Fruit fly (Drosophila melanogaster) whole organism, wandering third instar larva: ENCODE data around the gene AP-1-2beta.
A peak's percentile ranks its signal among the peaks of the same experiment; 100 is the strongest.

Experiments used
- Abd-B ChIP-seq: fragments of >200 bp; optimal IDR thresholded peaks from 2 replicates; lab custom pipeline; 2017; ENCODE audit warnings: missing biosample characterization, missing genetic modification characterization
- CG32264 ChIP-seq: fragments of 200-800 bp; sonication (Bioruptor generic); optimal IDR thresholded peaks from 2 replicates; lab custom pipeline; 2016; ENCODE audit warnings: missing biosample characterization, missing genetic modification characterization
- CG9705 ChIP-seq: fragments of 200-800 bp; sonication (Bioruptor generic); optimal IDR thresholded peaks from 2 replicates; lab custom pipeline; 2018; ENCODE audit warnings: missing biosample characterization, mild to moderate bottlenecking, missing genetic modification characterization
- CrebA ChIP-seq: fragments of 200-800 bp; sonication (Bioruptor generic); optimal IDR thresholded peaks from 2 replicates; lab custom pipeline; 2016; ENCODE audit warnings: missing biosample characterization, mild to moderate bottlenecking, missing genetic modification characterization, borderline replicate concordance
- Dif ChIP-seq: fragments of 200-275, 200-300 bp; sonication (Bioruptor generic); optimal IDR thresholded peaks from 2 replicates; lab custom pipeline; 2018; ENCODE audit warnings: missing biosample characterization, missing genetic modification characterization; ENCODE audit not compliant: partially characterized antibody
- GATAd ChIP-seq: sonication (Bioruptor generic); optimal IDR thresholded peaks from 2 replicates; lab custom pipeline; 2016; ENCODE audit warnings: missing biosample characterization, missing genetic modification characterization
- HLH106 ChIP-seq: fragments of 200-800 bp; optimal IDR thresholded peaks from 3 replicates; lab custom pipeline; 2019; ENCODE audit warnings: missing biosample characterization, mild to moderate bottlenecking, missing genetic modification characterization, moderate library complexity
- Hnf4 ChIP-seq: fragments of 200-800 bp; sonication (Bioruptor generic); optimal IDR thresholded peaks from 2 replicates; lab custom pipeline; 2016; ENCODE audit warnings: missing biosample characterization, mild to moderate bottlenecking, missing genetic modification characterization
- Hr83 ChIP-seq: fragments of 200-300 bp; sonication (Bioruptor generic); optimal IDR thresholded peaks from 2 replicates; lab custom pipeline; 2016; ENCODE audit warnings: missing biosample characterization, mild to moderate bottlenecking, missing genetic modification characterization, moderate library complexity; ENCODE audit not compliant: poor library complexity, severe bottlenecking
- Jra ChIP-seq: sonication (Bioruptor generic); optimal IDR thresholded peaks from 2 replicates; lab custom pipeline; 2016; ENCODE audit warnings: missing biosample characterization, missing genetic modification characterization
- Mio ChIP-seq: sonication (Bioruptor generic); optimal IDR thresholded peaks from 2 replicates; lab custom pipeline; 2016; ENCODE audit warnings: missing biosample characterization, missing genetic modification characterization
- Myc ChIP-seq: fragments of >200 bp; optimal IDR thresholded peaks from 2 replicates; lab custom pipeline; 2017
- N ChIP-seq: fragments of >200 bp; optimal IDR thresholded peaks from 2 replicates; lab custom pipeline; 2018; ENCODE audit warnings: missing biosample characterization, missing external identifiers, missing genetic modification characterization
- OdsH ChIP-seq: fragments of 200-800 bp; sonication (Bioruptor generic); optimal IDR thresholded peaks from 2 replicates; lab custom pipeline; 2016; ENCODE audit warnings: missing biosample characterization, mild to moderate bottlenecking, missing genetic modification characterization
- Rel ChIP-seq, 2 experiments: fragments of 200-800 bp; sonication (Bioruptor generic) in 1 of 2; optimal IDR thresholded peaks; 2 replicates in 1 of 2; 3 replicates in 1 of 2; lab custom pipeline; 2016 to 2019; ENCODE audit warnings: mild to moderate bottlenecking in 2 of 2, missing biosample characterization in 2 of 2, missing genetic modification characterization in 2 of 2, moderate library complexity in 1 of 2
- Sp1 ChIP-seq: fragments of 200-800 bp; sonication (Bioruptor generic); optimal IDR thresholded peaks from 3 replicates; lab custom pipeline; 2019; ENCODE audit warnings: missing biosample characterization, mild to moderate bottlenecking, missing genetic modification characterization, moderate library complexity
- Vsx2 ChIP-seq: fragments of 200-300, 225-300 bp; sonication (Bioruptor generic); optimal IDR thresholded peaks from 2 replicates; lab custom pipeline; 2018; ENCODE audit warnings: missing biosample characterization, missing genetic modification characterization; ENCODE audit not compliant: partially characterized antibody
- br ChIP-seq: fragments of 200-800 bp; sonication (Bioruptor generic); optimal IDR thresholded peaks from 2 replicates; lab custom pipeline; 2016; ENCODE audit warnings: missing biosample characterization, missing genetic modification characterization
- brk ChIP-seq: fragments of 200-800 bp; sonication (Bioruptor generic); optimal IDR thresholded peaks from 2 replicates; lab custom pipeline; 2016; ENCODE audit warnings: missing biosample characterization, mild to moderate bottlenecking, missing genetic modification characterization
- dl ChIP-seq, 2 experiments: fragments of 175-275, 200-275 bp in 1 of 2; fragments of 200-275 bp in 1 of 2; sonication (Bioruptor generic); optimal IDR thresholded peaks; lab custom pipeline; 2018; ENCODE audit warnings: mild to moderate bottlenecking in 2 of 2, missing biosample characterization in 2 of 2, missing genetic modification characterization in 2 of 2, moderate library complexity in 2 of 2; ENCODE audit not compliant: partially characterized antibody in 2 of 2, insufficient read depth in 1 of 2
- dmrt93B ChIP-seq: fragments of 200-800 bp; sonication (Bioruptor generic); optimal IDR thresholded peaks from 2 replicates; lab custom pipeline; 2018; ENCODE audit warnings: missing biosample characterization, mild to moderate bottlenecking, missing genetic modification characterization
- dsf ChIP-seq: sonication (Bioruptor generic); optimal IDR thresholded peaks from 2 replicates; lab custom pipeline; 2016; ENCODE audit warnings: missing biosample characterization, missing genetic modification characterization, borderline replicate concordance
- ey ChIP-seq: fragments of 200-800 bp; sonication (Bioruptor generic); optimal IDR thresholded peaks from 2 replicates; lab custom pipeline; 2016; ENCODE audit warnings: missing biosample characterization, missing genetic modification characterization
- foxo ChIP-seq, 2 experiments: fragments of 200-800 bp; sonication (Bioruptor generic); optimal IDR thresholded peaks; 2 replicates in 1 of 2; 3 replicates in 1 of 2; lab custom pipeline; 2016 to 2017; ENCODE audit warnings: missing biosample characterization in 2 of 2, missing genetic modification characterization in 2 of 2
- fru ChIP-seq: fragments of 200-800 bp; sonication (Bioruptor generic); optimal IDR thresholded peaks from 3 replicates; lab custom pipeline; 2016; ENCODE audit warnings: missing biosample characterization, mild to moderate bottlenecking, missing genetic modification characterization
- h ChIP-seq: fragments of 200-800 bp; sonication (Bioruptor generic); optimal IDR thresholded peaks from 3 replicates; lab custom pipeline; 2016; ENCODE audit warnings: missing biosample characterization, mild to moderate bottlenecking, missing genetic modification characterization
- jim ChIP-seq: fragments of 175-275, 200-325 bp; sonication (Bioruptor generic); optimal IDR thresholded peaks from 2 replicates; lab custom pipeline; 2016; ENCODE audit warnings: missing biosample characterization, mild to moderate bottlenecking, missing genetic modification characterization
- lola ChIP-seq: fragments of >200 bp; optimal IDR thresholded peaks from 2 replicates; lab custom pipeline; 2017; ENCODE audit warnings: missing biosample characterization, missing genetic modification characterization
- pan ChIP-seq: fragments of >200 bp; optimal IDR thresholded peaks from 2 replicates; lab custom pipeline; 2017
- psq ChIP-seq: fragments of 200-800 bp; sonication (Bioruptor generic); optimal IDR thresholded peaks from 3 replicates; lab custom pipeline; 2017; ENCODE audit warnings: missing biosample characterization, mild to moderate bottlenecking, missing genetic modification characterization, moderate library complexity
- rgr ChIP-seq: fragments of 200-800 bp; sonication (Bioruptor generic); optimal IDR thresholded peaks from 3 replicates; lab custom pipeline; 2016; ENCODE audit warnings: missing biosample characterization, mild to moderate bottlenecking, missing genetic modification characterization
- sage ChIP-seq: fragments of 200-800 bp; sonication (Bioruptor generic); optimal IDR thresholded peaks from 2 replicates; lab custom pipeline; 2016; ENCODE audit warnings: missing biosample characterization, mild to moderate bottlenecking, missing genetic modification characterization
- sv ChIP-seq: fragments of 200-800 bp; sonication (Bioruptor generic); optimal IDR thresholded peaks from 3 replicates; lab custom pipeline; 2016; ENCODE audit warnings: missing biosample characterization, missing genetic modification characterization
- tai ChIP-seq: sonication (Bioruptor generic); optimal IDR thresholded peaks from 2 replicates; lab custom pipeline; 2016; ENCODE audit warnings: missing biosample characterization, missing genetic modification characterization
- usp ChIP-seq: fragments of >200 bp; optimal IDR thresholded peaks from 2 replicates; lab custom pipeline; 2017; ENCODE audit warnings: missing biosample characterization, missing genetic modification characterization
- woc ChIP-seq: sonication (Bioruptor generic); optimal IDR thresholded peaks from 2 replicates; lab custom pipeline; 2016; ENCODE audit warnings: missing biosample characterization, mild to moderate bottlenecking, missing genetic modification characterization

The AP-1-2beta gene

DNA sequence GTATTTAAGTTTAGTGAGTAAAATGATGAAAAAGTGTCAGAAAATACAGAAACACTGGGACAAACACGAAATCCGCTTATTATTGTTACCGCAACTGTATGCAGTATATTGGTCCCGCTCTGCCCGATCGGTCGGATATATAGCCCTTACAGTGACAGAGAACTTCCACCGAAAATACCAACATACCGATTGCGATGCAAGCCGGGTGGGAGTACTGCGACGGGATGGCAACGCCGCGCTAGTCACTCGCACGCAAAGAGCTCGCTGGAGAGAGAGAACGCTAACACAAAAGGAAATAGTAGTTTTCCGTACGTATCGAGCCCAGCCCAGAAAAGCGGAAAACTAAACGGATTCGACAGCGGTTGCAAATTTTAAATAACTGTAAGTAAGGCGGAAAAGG is 34.0 kb upstream of the AP-1-2beta start, which contains the start of gene Cdc42:
TSS of gene Cdc42 (plus strand) at position 247 of the 400 bp plus-strand sequence.
- peak; percentile 12 for TF ChIP-seq Hr83
- no peak for TF ChIP-seq foxo (GFP tag; optimal IDR thresholded peaks at IDR 0.05; lab: Kevin White, UChicago)
- no peak for TF ChIP-seq dsf
- TF ChIP-seq Vsx2 (GFP tag; lab: Kevin White, UChicago): no peak
- no peak for TF ChIP-seq Hnf4
- TF ChIP-seq brk (GFP tag; lab: Kevin White, UChicago): no peak
- no peak for TF ChIP-seq Sp1 (GFP tag; lab: Kevin White, UChicago)
- no peak for TF ChIP-seq OdsH (GFP tag; lab: Kevin White, UChicago)
- no peak for TF ChIP-seq woc (GFP tag; lab: Kevin White, UChicago)

DNA sequence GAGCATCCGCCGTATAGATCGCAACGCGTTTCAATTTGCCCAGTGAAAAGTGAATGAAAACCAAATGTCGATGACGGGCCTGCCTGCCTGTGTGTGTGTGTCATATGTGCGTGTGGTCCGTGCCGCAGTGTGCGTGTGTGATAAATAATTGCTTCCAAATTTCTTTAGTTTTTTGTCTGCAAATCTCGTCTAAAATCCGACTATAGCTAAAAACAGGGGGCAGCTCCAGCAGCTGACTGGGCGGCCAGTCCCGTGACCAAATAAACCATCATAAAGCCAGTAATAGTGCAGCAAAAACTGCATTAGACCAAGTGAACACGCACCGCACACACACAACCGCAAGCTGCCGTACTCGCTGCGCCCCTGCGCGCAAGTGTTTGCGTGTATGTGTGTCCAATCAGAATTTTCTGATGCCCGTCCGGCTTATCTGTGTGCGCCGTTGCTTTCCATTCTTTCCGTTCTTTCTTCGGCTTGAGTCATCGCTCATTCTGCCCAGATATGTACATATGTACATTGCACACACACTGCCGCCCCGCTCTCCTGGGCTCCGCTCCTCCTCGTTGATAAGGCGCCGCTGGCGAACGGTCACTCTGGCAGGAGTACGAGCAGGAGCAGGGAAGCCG is 33.4 kb upstream of the AP-1-2beta start:
- peak; percentile 44 for TF ChIP-seq psq (GFP tag; lab: Kevin White, UChicago)
- TF ChIP-seq HLH106 (tag; lab: Kevin White, UChicago): peak; percentile 20
- peak in 1 of 2 experiments; percentile 7 for TF ChIP-seq foxo (GFP tag; optimal IDR thresholded peaks at IDR 0.05; lab: Kevin White, UChicago)
- peak; percentile 38 for TF ChIP-seq h
- TF ChIP-seq fru: no peak
- TF ChIP-seq Mio (GFP tag; lab: Kevin White, UChicago): no peak
- no peak for TF ChIP-seq dmrt93B (GFP tag; lab: Kevin White, UChicago)
- TF ChIP-seq brk (GFP tag; lab: Kevin White, UChicago): no peak
- TF ChIP-seq Sp1 (GFP tag; lab: Kevin White, UChicago): peak; percentile 12
- TF ChIP-seq CG9705 (GFP tag; lab: Kevin White, UChicago): peak; percentile 48
- peak; percentile 62 for TF ChIP-seq Hr83
- TF ChIP-seq Jra: peak; percentile 41
- TF ChIP-seq rgr (GFP tag; lab: Kevin White, UChicago): peak; percentile 30
- TF ChIP-seq woc (GFP tag; lab: Kevin White, UChicago): no peak
- TF ChIP-seq ey (GFP tag; lab: Kevin White, UChicago): no peak
- TF ChIP-seq CrebA (GFP tag; lab: Kevin White, UChicago): no peak
- peak; percentile 96 for TF ChIP-seq N (GFP tag; lab: Kevin White, UChicago)
- TF ChIP-seq usp: no peak
- no peak for TF ChIP-seq sage (GFP tag; lab: Kevin White, UChicago)
- peak; percentile 50 for TF ChIP-seq Abd-B (GFP tag; lab: Kevin White, UChicago)
- no peak for TF ChIP-seq Rel (GFP tag; optimal IDR thresholded peaks at IDR 0.05; lab: Kevin White, UChicago)
- peak; percentile 9 for TF ChIP-seq Rel (tag; optimal IDR thresholded peaks at IDR 0.05; lab: Kevin White, UChicago)
- TF ChIP-seq OdsH (GFP tag; lab: Kevin White, UChicago): peak; percentile 19
- TF ChIP-seq Dif: peak; percentile 16

DNA sequence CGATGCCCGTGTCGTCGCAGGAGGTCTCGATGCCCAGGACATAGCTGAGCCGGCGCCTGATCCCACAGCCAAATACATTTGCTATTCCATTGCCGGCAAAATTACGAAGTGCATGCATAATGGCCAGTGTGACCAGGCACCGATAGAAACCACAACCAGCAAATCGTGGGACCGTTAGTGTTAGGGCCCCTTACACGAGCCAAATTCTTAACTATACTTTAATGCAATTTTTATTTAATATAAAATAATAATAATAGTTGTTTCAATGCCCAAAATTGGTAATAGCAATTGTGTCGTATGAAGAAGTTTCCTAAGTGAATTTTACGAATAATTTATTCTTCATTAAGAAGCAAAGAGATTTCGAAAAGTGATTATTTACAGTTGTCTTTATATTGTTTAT is 29.2 kb upstream of the AP-1-2beta start, which contains the start of gene Tcs4:
TSS of gene Tcs4 (minus strand) at position 145 of the 400 bp plus-strand sequence.
- TF ChIP-seq Sp1 (GFP tag; lab: Kevin White, UChicago) (peak; percentile 0), h (no peak), Dif (peak; percentile 97), rgr (GFP tag; lab: Kevin White, UChicago) (peak; percentile 18), HLH106 (tag; lab: Kevin White, UChicago) (peak; percentile 29), Abd-B (GFP tag; lab: Kevin White, UChicago) (no peak), N (GFP tag; lab: Kevin White, UChicago) (no peak), dl (GFP tag; optimal IDR thresholded peaks at IDR 0.05; lab: Kevin White, UChicago; ENCODE audit: insufficient read depth in 1 of 2, partially characterized antibody in 2 of 2) (peak in 1 of 2 experiments; percentile 4)

DNA sequence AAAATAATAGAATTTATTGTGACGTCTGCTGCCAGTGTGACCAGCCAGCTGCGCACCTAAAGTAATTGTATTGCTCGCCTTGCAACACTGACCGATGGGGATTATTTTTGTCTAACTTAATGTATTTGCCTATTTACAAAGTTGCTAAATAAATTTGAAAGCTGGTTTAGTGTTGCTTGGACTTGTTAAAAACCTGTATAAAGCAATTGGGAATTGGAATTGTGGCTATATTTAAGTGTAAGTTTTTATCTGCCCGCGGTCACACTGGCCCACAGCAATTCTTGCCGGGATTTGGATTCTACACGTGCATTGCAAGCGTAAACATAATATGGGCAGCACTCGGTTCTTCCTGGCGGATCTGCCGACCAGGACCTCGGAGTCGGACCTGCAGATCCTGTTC is 26.7 kb upstream of the AP-1-2beta start, which contains the start of the genes CG14230 and CG14232:
TSS of gene CG14230 (plus strand) at position 94 of the 400 bp plus-strand sequence.
TSS of gene CG14232 (minus strand) at position 177 of the 400 bp plus-strand sequence.
- TF ChIP-seq OdsH (GFP tag; lab: Kevin White, UChicago) (no peak), CG32264 (GFP tag; lab: Kevin White, UChicago) (no peak), pan (no peak), Hr83 (no peak), jim (GFP tag; lab: Kevin White, UChicago) (no peak), dsf (no peak), Dif (no peak), Hnf4 (no peak), h (no peak), tai (GFP tag; lab: Kevin White, UChicago) (no peak), HLH106 (tag; lab: Kevin White, UChicago) (no peak), brk (GFP tag; lab: Kevin White, UChicago) (no peak), sv (GFP tag; lab: Kevin White, UChicago) (no peak), Sp1 (GFP tag; lab: Kevin White, UChicago) (peak; percentile 5), Vsx2 (GFP tag; lab: Kevin White, UChicago) (no peak), rgr (GFP tag; lab: Kevin White, UChicago) (peak; percentile 23), ey (GFP tag; lab: Kevin White, UChicago) (no peak), Abd-B (GFP tag; lab: Kevin White, UChicago) (no peak), dl (GFP tag; optimal IDR thresholded peaks at IDR 0.05; lab: Kevin White, UChicago; ENCODE audit: insufficient read depth in 1 of 2, partially characterized antibody in 2 of 2) (no peak), Myc (peak; percentile 35), dmrt93B (GFP tag; lab: Kevin White, UChicago) (no peak), Jra (no peak), CrebA (GFP tag; lab: Kevin White, UChicago) (no peak), usp (no peak), lola (GFP tag; lab: Kevin White, UChicago) (no peak), N (GFP tag; lab: Kevin White, UChicago) (no peak), sage (GFP tag; lab: Kevin White, UChicago) (no peak), GATAd (GFP tag; lab: Kevin White, UChicago) (no peak), br (GFP tag; lab: Kevin White, UChicago) (no peak), foxo (GFP tag; optimal IDR thresholded peaks at IDR 0.05; lab: Kevin White, UChicago) (no peak), Mio (GFP tag; lab: Kevin White, UChicago) (no peak), Rel (GFP tag; optimal IDR thresholded peaks at IDR 0.05; lab: Kevin White, UChicago) (no peak), Rel (tag; optimal IDR thresholded peaks at IDR 0.05; lab: Kevin White, UChicago) (peak; percentile 81)
